Worm (Caenorhabditis elegans): ENCODE measurements around the gene srbc-49.
"Not testable (repeated sequence)": the region's sequence is repeated elsewhere in the genome, so short reads cannot be mapped to it uniquely, and the experiment has no call there.

Gene srbc-49

DNA sequence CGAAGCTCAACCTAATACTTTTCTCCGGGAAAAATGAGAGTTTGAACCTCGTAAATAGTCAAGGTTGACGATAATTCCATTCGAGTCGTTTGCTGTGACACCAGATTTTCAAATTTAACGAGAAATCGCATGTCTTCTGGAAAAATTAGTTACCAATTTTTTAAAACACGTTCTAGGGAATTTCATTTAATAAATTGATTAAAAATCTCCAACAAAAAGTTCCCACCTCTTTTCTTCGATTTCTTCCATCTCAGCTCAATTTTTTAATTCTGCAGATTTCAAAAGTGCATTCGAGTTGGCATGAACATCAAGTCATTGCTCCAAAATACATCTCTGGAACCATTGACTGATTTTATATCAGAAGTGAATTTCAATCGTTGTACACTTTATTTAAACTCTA, 9.5 kb upstream of the srbc-49 start, which contains the start of gene nhr-282:
Gene nhr-282 (plus strand): TSS at position 301 of the 400 bp plus-strand sequence.
- TF ChIP-seq snpc-4, nhr-84, lin-15B (tag; optimal IDR thresholded peaks at IDR 0.05): not testable (repeated sequence)

DNA sequence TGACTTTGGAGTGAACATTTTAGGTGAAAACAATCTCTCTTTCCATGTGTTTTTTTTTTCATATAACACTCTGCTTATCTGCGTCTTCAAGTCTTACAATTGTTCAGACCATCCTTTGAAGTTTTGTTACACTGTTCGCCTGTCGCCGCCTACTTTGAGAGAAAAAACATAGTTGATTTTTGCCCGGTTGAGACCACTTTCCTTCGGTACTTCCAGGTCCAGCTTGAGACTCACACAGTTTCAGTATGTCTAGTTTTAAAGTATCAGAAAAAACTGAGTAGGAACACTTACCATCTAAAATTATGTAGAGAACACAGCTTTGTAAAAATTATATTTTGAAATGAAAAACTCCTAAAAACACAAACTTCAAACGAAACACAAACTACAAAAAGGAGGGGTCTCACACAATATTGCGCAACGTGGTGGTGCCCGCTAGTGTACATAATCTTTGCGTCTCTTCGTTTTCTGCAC, 5.5 kb upstream of the srbc-49 start, which contains the start of the genes fbxa-69 and F54B8.4:
Gene fbxa-69 (minus strand): TSS at position 10 of the 471 bp plus-strand sequence.
Gene F54B8.4 (plus strand): TSS at position 421 of the 471 bp plus-strand sequence.
- no peak for TF ChIP-seq dpl-1 (GFP tag; optimal IDR thresholded peaks at IDR 0.05)
- TF ChIP-seq tlp-1 (tag; optimal IDR thresholded peaks at IDR 0.05) = no peak
- TF ChIP-seq grh-1 (GFP tag; IDR thresholded peaks at IDR 0.05) = no peak
- TF ChIP-seq irx-1 (tag; optimal IDR thresholded peaks at IDR 0.05) = no peak
- TF ChIP-seq efl-1 (optimal IDR thresholded peaks at IDR 0.05) = no peak
- peak in 1 of 2 experiments; percentile 92 for TF ChIP-seq efl-1 (GFP tag; optimal IDR thresholded peaks at IDR 0.05 in 1 of 2)
- no peak for TF ChIP-seq fkh-4 (tag; optimal IDR thresholded peaks at IDR 0.05; ENCODE audit: borderline replicate concordance)
- TF ChIP-seq elt-2 (tag; optimal IDR thresholded peaks at IDR 0.05) = no peak
- peak; percentile 31 for TF ChIP-seq nhr-85 (tag)
- TF ChIP-seq lin-35 (GFP tag; optimal IDR thresholded peaks at IDR 0.05) = peak in 1 of 2 experiments; percentile 5
- no peak for TF ChIP-seq unc-86 (tag; optimal IDR thresholded peaks at IDR 0.05)
- no peak for TF ChIP-seq swsn-7 (tag; optimal IDR thresholded peaks at IDR 0.05)
- TF ChIP-seq blmp-1 (tag; optimal IDR thresholded peaks at IDR 0.05) = peak; percentile 46

DNA sequence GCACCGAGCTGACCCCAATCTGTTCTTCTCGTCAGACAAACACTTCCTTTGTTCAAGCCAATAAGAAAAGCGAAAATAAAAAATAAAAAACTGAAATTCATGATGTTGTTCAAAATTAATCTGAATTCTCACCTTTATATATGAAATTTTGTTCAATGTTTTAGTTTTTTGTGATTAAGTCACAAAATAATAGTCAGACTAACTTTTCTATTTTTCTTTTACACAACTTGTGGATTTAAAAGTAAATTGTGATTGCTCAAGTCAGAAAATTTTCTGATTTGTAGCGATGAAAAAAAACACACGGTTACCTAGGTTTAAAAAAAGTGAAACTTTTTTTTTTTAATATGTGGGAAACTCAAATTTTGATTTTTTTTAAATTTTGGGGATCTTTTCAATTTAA, 3.8 kb upstream of the srbc-49 start, which contains the start of gene abf-3:
Gene abf-3 (minus strand): TSS at position 101 of the 400 bp plus-strand sequence.
- TF ChIP-seq efl-1 (optimal IDR thresholded peaks at IDR 0.05) = no peak
- no peak for TF ChIP-seq efl-1 (GFP tag; optimal IDR thresholded peaks at IDR 0.05 in 1 of 2)

DNA sequence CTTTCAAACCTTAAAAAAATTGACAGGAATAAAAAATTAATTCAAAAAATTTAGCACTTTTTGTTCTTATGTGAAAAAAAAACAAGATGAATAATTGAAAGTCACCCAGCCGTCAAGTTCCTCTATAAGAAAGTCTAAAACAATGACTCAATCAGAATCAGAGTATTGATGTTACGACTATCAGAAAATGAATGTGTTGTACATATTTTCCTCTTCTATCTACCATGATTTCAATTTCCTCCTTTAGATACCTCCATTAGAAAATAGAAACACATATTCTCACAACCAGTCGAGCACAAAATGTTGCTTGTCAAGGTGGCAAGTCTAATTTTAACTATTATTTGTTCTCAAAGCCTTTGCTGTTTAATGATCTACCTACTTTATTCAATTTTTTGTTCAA, 1.5 kb upstream of the srbc-49 start, which contains the start of gene srbc-48:
Gene srbc-48 (plus strand): TSS at position 301 of the 400 bp plus-strand sequence.
- no peak for TF ChIP-seq mef-2 (tag; optimal IDR thresholded peaks at IDR 0.05)
- TF ChIP-seq alr-1 (tag; optimal IDR thresholded peaks at IDR 0.05; ENCODE audit: borderline replicate concordance) = no peak
- TF ChIP-seq jun-1 (tag; optimal IDR thresholded peaks at IDR 0.05) = no peak
- no peak for TF ChIP-seq nhr-237 (tag; optimal IDR thresholded peaks at IDR 0.05)
- TF ChIP-seq xbp-1 (tag; optimal IDR thresholded peaks at IDR 0.05) = no peak
- TF ChIP-seq mep-1 (tag; optimal IDR thresholded peaks at IDR 0.05) = no peak
- TF ChIP-seq tlp-1 (tag; optimal IDR thresholded peaks at IDR 0.05) = no peak
- no peak for TF ChIP-seq elt-2 (tag; optimal IDR thresholded peaks at IDR 0.05)
- no peak for TF ChIP-seq tbx-2 (tag; optimal IDR thresholded peaks at IDR 0.05)
- TF ChIP-seq fkh-8 (tag; optimal IDR thresholded peaks at IDR 0.05) = no peak
- no peak for TF ChIP-seq lsy-2 (tag; optimal IDR thresholded peaks at IDR 0.05)
- no peak for TF ChIP-seq ces-1 (GFP tag; optimal IDR thresholded peaks at IDR 0.05)
- no peak for TF ChIP-seq nhr-11 (tag; optimal IDR thresholded peaks at IDR 0.05)
- no peak for TF ChIP-seq sup-37 (GFP tag; optimal IDR thresholded peaks at IDR 0.05)
- no peak for TF ChIP-seq nhr-84 (tag; optimal IDR thresholded peaks at IDR 0.05)
- TF ChIP-seq ets-5 (GFP tag; IDR thresholded peaks at IDR 0.05) = no peak
- no peak for TF ChIP-seq mdl-1 (tag; optimal IDR thresholded peaks at IDR 0.05)

DNA sequence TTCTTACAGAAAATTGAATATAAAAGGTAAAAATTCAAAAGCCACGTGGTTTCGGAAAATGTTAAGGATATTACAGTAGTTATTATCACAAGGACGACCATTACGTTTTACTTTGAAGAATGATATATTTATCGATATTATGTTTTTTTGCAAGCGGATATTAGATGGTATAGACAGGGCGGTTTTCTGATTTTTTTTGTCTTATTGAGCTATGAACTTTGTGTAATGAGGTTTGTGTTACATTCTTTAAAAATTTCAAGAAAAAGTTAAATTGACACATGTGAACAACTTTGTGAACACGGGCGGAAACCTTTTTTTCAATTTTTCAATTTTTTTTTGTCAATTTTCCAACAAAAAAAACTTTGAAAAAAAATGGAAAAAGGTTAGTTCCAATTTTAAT, 3.4 kb downstream of the srbc-49 start, which contains the start of gene srbc-50:
Gene srbc-50 (minus strand): TSS at position 101 of the 400 bp plus-strand sequence.
- TF ChIP-seq lsy-2 (tag; optimal IDR thresholded peaks at IDR 0.05) (no peak), Y116A8C.19 (tag; optimal IDR thresholded peaks at IDR 0.05; ENCODE audit: borderline replicate concordance) (no peak), elt-2 (tag; optimal IDR thresholded peaks at IDR 0.05) (no peak), ztf-11 (tag; optimal IDR thresholded peaks at IDR 0.05) (no peak), nhr-84 (tag; optimal IDR thresholded peaks at IDR 0.05) (no peak), nhr-12 (tag; optimal IDR thresholded peaks at IDR 0.05) (no peak), sox-4 (tag; optimal IDR thresholded peaks at IDR 0.05) (no peak)

Data from whole organism, L1 larva.